Worm (Caenorhabditis elegans): ENCODE measurements around the gene ufd-3.

ce11 chrII:9960127-9960526 lies 19.6 kb downstream of the ufd-3 start:
- TF ChIP-seq nhr-90 (tag; optimal IDR thresholded peaks at IDR 0.05; ENCODE audit: poor library complexity) (no peak), tbx-2 (tag; optimal IDR thresholded peaks at IDR 0.05) (no peak)
